Worm (Caenorhabditis elegans) whole organism, L4/young adult: ENCODE measurements around the gene K07F5.15.

ENCODE experiments used
- W03F9.2 ChIP-seq: fragments of 150-350 bp; optimal IDR thresholded peaks from 2 replicates; lab custom pipeline; 2014; ENCODE audit warnings: missing biosample characterization, missing genetic modification characterization
- dao-5 ChIP-seq: sonication (generic microtip); optimal IDR thresholded peaks from 2 replicates; lab custom pipeline; 2016; ENCODE audit warnings: missing genotype, missing genetic modification characterization, moderate library complexity, missing compliant biosample characterization
- him-1 ChIP-seq: sonication (generic microtip); optimal IDR thresholded peaks from 2 replicates; lab custom pipeline; 2016; ENCODE audit warnings: missing genotype, missing genetic modification reagents, missing genetic modification characterization, missing compliant biosample characterization

DNA sequence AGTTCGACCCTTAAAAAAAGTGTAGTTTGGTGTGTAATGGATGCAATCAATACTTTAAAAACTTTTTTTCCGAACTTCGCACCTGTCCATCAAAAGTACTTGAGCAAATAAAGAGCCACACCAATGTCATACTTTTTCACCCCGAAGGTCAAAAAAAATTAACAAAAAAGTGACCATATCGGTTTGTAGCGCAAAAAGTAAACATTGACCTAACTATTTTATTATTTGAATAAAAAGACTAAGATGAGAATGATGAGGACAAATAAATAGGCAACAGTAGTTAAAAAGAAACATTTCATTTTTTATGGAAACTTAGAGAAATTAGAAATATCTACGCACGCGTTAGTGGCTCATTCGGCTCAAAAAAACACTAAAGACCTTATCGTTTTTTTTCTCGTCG is 4.5 kb downstream of the K07F5.15 start:
- TF ChIP-seq him-1 = no peak
- TF ChIP-seq W03F9.2 = no peak
- no peak for TF ChIP-seq dao-5
